Worm (Caenorhabditis elegans): Measurements from ENCODE around the gene npr-22.
A peak's percentile ranks its signal among the peaks of the same experiment; 100 is the strongest.

Gene npr-22

DNA sequence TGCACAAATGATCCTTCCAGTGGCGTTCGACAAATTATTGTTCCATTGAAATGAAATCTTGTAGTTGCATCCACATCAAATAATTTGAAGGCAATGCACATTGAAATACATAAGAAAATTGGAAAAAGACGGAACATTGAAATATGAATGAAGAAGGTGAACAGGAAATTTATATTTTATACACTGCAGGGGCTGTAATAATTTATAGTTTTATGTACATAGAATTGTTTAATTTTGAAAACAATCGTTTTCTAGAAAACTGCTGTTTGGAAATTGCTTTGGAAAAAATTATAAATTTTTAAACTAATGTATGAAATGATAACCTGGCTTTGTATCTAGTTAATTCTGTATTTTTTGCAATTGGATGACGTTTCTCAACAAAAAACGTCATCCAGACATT, 36.1 kb downstream of the npr-22 start, which contains the start of gene Y59H11AR.3:
Y59H11AR.3 (minus strand) TSS at position 101 of the 400 bp plus-strand sequence.
- no peak for TF ChIP-seq eor-1 (tag; optimal IDR thresholded peaks at IDR 0.05)
- TF ChIP-seq ceh-82 (tag; optimal IDR thresholded peaks at IDR 0.05) = no peak
- no peak for TF ChIP-seq zag-1 (tag; optimal IDR thresholded peaks at IDR 0.05)
- TF ChIP-seq nhr-25 (tag; optimal IDR thresholded peaks at IDR 0.05) = no peak
- no peak for TF ChIP-seq elt-1 (tag; optimal IDR thresholded peaks at IDR 0.05)
- no peak for TF ChIP-seq hmg-11 (tag; optimal IDR thresholded peaks at IDR 0.05)
- no peak for TF ChIP-seq nhr-76 (tag; optimal IDR thresholded peaks at IDR 0.05)

DNA sequence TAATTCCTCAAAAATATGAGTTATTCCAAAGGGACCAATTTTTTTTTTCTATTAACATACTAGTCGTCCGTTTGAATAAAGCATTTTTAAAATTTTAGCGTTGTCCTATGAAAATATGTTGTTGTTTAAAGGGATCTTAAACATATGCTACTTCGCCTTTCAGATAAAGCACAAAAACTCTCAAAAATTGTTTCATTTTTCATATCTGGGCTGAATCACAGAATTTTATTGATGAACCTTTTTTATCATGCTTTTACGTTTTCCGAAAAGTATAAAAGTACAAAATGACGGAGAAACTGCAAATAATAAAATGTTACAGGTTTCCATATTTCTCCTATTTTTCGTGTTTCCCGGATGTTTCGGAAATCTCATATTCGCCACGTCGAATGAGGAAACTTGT, 36.5 kb downstream of the npr-22 start, which contains the start of gene clec-181:
clec-181 (plus strand) TSS at position 301 of the 400 bp plus-strand sequence.
- TF ChIP-seq nhr-25 (tag; optimal IDR thresholded peaks at IDR 0.05) (no peak), eor-1 (tag; optimal IDR thresholded peaks at IDR 0.05) (no peak), jun-1 (tag; optimal IDR thresholded peaks at IDR 0.05) (no peak), zag-1 (tag; optimal IDR thresholded peaks at IDR 0.05) (no peak), ceh-16 (tag; optimal IDR thresholded peaks at IDR 0.05) (no peak), lin-39 (tag; optimal IDR thresholded peaks at IDR 0.05) (no peak), nhr-43 (tag; optimal IDR thresholded peaks at IDR 0.05; ENCODE audit: poor library complexity, severe bottlenecking) (no peak), ama-1 (optimal IDR thresholded peaks at IDR 0.05) (no peak), mml-1 (tag; optimal IDR thresholded peaks at IDR 0.05) (no peak), mdl-1 (tag; optimal IDR thresholded peaks at IDR 0.05) (no peak)

DNA sequence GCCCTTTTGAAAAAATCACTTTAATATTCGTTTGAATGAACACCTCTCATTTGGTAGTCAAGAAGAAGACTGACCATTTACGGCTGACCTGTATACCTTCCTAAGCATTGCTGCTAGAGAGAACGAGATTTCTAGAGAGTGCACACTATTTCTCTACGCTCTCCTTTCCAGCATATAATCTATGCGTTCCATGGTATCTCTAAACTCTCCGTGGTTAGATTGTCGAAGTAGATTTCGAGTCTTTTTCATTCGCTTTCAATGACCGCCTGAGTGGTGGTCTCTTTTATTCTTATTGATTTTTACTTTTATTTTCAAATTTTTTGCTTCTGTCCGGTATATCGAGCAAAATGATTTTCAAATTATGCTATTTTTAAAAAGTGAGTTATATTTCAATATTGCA, 38.3 kb downstream of the npr-22 start:
- peak; percentile 39 for TF ChIP-seq nhr-23 (tag; optimal IDR thresholded peaks at IDR 0.05)
- TF ChIP-seq nhr-43 (tag; optimal IDR thresholded peaks at IDR 0.05; ENCODE audit: poor library complexity, severe bottlenecking) = no peak
- TF ChIP-seq elt-2 (tag; optimal IDR thresholded peaks at IDR 0.05) = no peak
- peak; percentile 57 for TF ChIP-seq nfya-1 (tag; optimal IDR thresholded peaks at IDR 0.05; ENCODE audit: insufficient read depth)
- no peak for TF ChIP-seq ama-1 (optimal IDR thresholded peaks at IDR 0.05)
- TF ChIP-seq hmg-11 (tag; optimal IDR thresholded peaks at IDR 0.05) = peak; percentile 51
- TF ChIP-seq pha-4 (tag; optimal IDR thresholded peaks at IDR 0.05) = peak; percentile 32
- no peak for TF ChIP-seq nhr-67 (tag; optimal IDR thresholded peaks at IDR 0.05)
- no peak for TF ChIP-seq daf-12 (tag; optimal IDR thresholded peaks at IDR 0.05)

DNA sequence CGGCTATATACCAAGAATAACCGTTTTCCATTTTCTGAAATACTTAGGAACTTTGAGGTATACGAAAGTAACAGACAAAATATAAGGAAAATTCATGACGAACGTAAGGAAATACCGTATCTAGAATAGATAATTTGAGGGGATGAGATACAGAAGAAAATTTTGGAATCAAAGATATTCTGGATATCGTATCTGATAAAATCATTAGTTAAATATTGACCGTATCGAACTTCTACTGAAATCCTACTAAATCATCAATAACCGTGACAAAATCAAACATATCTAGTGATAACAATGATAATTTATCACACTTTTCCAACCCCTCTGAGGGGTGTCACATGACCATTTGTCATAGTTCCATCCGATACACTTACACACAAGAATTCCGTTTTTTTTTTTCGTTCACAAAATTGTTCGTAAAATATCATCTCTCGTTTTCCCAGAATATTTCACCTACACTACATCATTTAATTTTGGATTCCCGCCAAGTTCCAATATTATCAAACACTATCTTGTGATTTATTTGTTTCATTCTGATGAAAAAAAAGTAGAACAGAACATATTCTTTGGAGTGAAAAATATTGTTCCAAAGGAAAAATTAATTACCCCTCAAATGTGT, 41.6 kb downstream of the npr-22 start, which contains the start of gene Y59H11AR.4:
Y59H11AR.4 (minus strand) TSS at position 51 of the 619 bp plus-strand sequence.
- TF ChIP-seq nhr-11 (tag; optimal IDR thresholded peaks at IDR 0.05) (no peak), egl-5 (tag; optimal IDR thresholded peaks at IDR 0.05) (no peak), hmg-11 (tag; optimal IDR thresholded peaks at IDR 0.05) (no peak), daf-12 (tag; optimal IDR thresholded peaks at IDR 0.05) (no peak), pqm-1 (tag; optimal IDR thresholded peaks at IDR 0.05) (no peak), nhr-67 (tag; optimal IDR thresholded peaks at IDR 0.05) (no peak), nhr-28 (tag; optimal IDR thresholded peaks at IDR 0.05) (no peak), ceh-9 (tag; optimal IDR thresholded peaks at IDR 0.05) (no peak), nhr-23 (tag; optimal IDR thresholded peaks at IDR 0.05) (no peak), snpc-4 (tag; optimal IDR thresholded peaks at IDR 0.05) (no peak), eor-1 (tag; optimal IDR thresholded peaks at IDR 0.05) (no peak)

DNA sequence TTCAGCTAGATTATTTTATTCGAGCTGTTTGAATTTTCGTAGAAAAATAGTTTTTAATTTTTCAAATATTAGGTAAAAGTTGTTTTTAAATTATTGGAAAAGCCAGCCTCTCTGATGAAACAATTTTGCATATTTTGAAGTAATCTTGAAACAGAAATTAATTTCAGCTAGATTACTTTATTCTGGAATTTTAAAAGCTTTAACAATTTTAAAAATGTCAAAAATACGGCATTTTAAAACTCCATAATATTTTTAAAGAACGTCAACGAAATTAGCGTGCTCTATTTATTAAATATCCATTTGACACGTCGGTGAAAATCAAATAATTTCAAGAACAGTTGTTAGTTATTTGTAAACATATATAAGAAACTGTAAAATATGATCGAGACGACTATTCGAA, 43.6 kb downstream of the npr-22 start, which contains the start of gene Y59H11AR.10:
Y59H11AR.10 (plus strand) TSS at position 301 of the 400 bp plus-strand sequence.
- no peak for TF ChIP-seq nhr-28 (tag; optimal IDR thresholded peaks at IDR 0.05)
- no peak for TF ChIP-seq hmg-11 (tag; optimal IDR thresholded peaks at IDR 0.05)
- TF ChIP-seq fkh-2 (tag; optimal IDR thresholded peaks at IDR 0.05) = no peak
- TF ChIP-seq egl-5 (tag; optimal IDR thresholded peaks at IDR 0.05) = no peak

DNA sequence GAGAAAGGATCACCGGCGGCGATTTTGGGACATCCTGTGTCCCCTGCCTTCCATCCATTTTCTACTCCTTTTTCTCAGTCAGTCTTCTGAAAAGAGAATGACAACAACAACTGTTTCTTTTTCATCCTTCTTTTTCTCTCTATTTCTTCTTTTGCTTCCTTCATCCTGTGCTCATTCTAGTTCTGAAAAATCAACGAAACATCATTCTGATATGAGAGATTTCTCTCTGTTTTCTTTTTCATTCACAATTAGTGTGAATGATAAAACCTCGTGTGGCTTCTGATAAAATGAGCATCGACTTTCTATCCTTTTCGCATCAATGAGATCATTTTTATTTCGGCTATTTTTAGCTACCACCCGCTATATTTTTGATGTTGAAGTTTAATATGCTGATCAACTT, 46.0 kb downstream of the npr-22 start:
- peak; percentile 53 for TF ChIP-seq nhr-11 (tag; optimal IDR thresholded peaks at IDR 0.05)
- TF ChIP-seq aly-2 (tag; optimal IDR thresholded peaks at IDR 0.05) = no peak

DNA sequence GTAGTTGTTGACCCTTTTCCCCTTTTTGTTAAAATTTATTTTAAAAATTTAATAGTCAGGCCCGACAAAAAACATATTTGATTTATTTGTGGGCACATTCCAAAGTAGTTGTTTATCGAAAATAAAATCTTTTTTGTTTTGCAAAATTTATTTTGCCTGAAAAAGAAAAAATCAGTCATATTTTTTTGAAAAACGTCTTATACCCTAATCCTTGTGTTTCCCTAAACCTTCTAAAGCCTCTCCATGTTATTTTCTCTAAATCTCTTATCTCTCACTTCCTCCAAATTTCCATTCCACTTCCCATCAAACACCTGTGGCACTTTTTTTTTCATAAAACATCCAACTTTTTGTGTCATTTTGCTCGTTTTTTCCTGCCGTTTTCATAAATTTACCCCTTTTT, 49.0 kb downstream of the npr-22 start:
- no peak for TF ChIP-seq ceh-82 (tag; optimal IDR thresholded peaks at IDR 0.05)
- no peak for TF ChIP-seq mdl-1 (tag; optimal IDR thresholded peaks at IDR 0.05)
- TF ChIP-seq R02D3.7 (tag; optimal IDR thresholded peaks at IDR 0.05) = no peak
- TF ChIP-seq sea-2 (GFP tag; optimal IDR thresholded peaks at IDR 0.05) = no peak
- peak; percentile 63 for TF ChIP-seq elt-1 (tag; optimal IDR thresholded peaks at IDR 0.05)
- TF ChIP-seq skn-1 (tag; optimal IDR thresholded peaks at IDR 0.05) = no peak
- TF ChIP-seq nhr-12 (tag; optimal IDR thresholded peaks at IDR 0.05) = no peak
- no peak for TF ChIP-seq zag-1 (tag; optimal IDR thresholded peaks at IDR 0.05)

All from whole organism, L3 larva.